Fruit fly (Drosophila melanogaster) S2 (cell line): ENCODE data around the gene TP53INP.

ENCODE experiments used
- CG8478 ChIP-seq: fragments of >200 bp; optimal IDR thresholded peaks from 2 replicates; lab custom pipeline; 2018
- CTCF ChIP-seq, 2 experiments: fragments of >200 bp; optimal IDR thresholded peaks; 2 replicates each; lab custom pipeline; 2018

dm6 chr3L:4406653-4407257, at the start of gene TP53INP:
- TF ChIP-seq CTCF (optimal IDR thresholded peaks at IDR 0.05; lab: Kevin White, UChicago): no peak
- TF ChIP-seq CG8478: no peak
